Worm (Caenorhabditis elegans) whole organism, mixed stage, embryonic: ENCODE results near the gene T07D3.4.

Experiments
- M03D4.4 ChIP-seq: sonication (generic microtip); optimal IDR thresholded peaks from 2 replicates; lab custom pipeline; 2017; ENCODE audit warnings: mild to moderate bottlenecking, missing genetic modification characterization, missing compliant biosample characterization
- bed-3 ChIP-seq: fragments of 200-800 bp; sonication (Bioruptor generic); optimal IDR thresholded peaks from 3 replicates; lab custom pipeline; 2018; ENCODE audit warnings: mild to moderate bottlenecking, missing genetic modification characterization, moderate library complexity, missing compliant biosample characterization
- blmp-1 ChIP-seq: fragments of 150-350 bp; optimal IDR thresholded peaks from 2 replicates; lab custom pipeline; 2014; ENCODE audit warnings: missing biosample characterization, missing genetic modification characterization
- ceh-39 ChIP-seq: fragments of 150-350 bp; optimal IDR thresholded peaks from 2 replicates; lab custom pipeline; 2014; ENCODE audit warnings: missing biosample characterization, missing genetic modification characterization
- ceh-43 ChIP-seq: fragments of 200-800 bp; sonication (Bioruptor generic); optimal IDR thresholded peaks from 2 replicates; lab custom pipeline; 2018; ENCODE audit warnings: mild to moderate bottlenecking, missing genetic modification characterization, moderate library complexity, missing compliant biosample characterization
- ceh-83 ChIP-seq: fragments of 200-800 bp; sonication (Bioruptor generic); optimal IDR thresholded peaks from 2 replicates; lab custom pipeline; 2018; ENCODE audit warnings: mild to moderate bottlenecking, missing genetic modification characterization, missing compliant biosample characterization
- ces-1 ChIP-seq: fragments of 150-350 bp; optimal IDR thresholded peaks from 2 replicates; lab custom pipeline; 2014; ENCODE audit warnings: missing biosample characterization, missing genetic modification reagents, missing genetic modification characterization
- cnd-1 ChIP-seq: fragments of 200-800 bp; sonication (Bioruptor generic); optimal IDR thresholded peaks from 2 replicates; lab custom pipeline; 2018; ENCODE audit warnings: mild to moderate bottlenecking, missing genetic modification characterization, missing compliant biosample characterization
- drap-1 ChIP-seq: fragments of 200-800 bp; sonication (Bioruptor generic); optimal IDR thresholded peaks from 3 replicates; lab custom pipeline; 2018; ENCODE audit warnings: mild to moderate bottlenecking, missing genetic modification characterization, missing compliant biosample characterization
- elt-1 ChIP-seq: sonication (generic microtip); optimal IDR thresholded peaks from 2 replicates; lab custom pipeline; 2017; ENCODE audit warnings: missing genetic modification characterization, mild to moderate bottlenecking, missing compliant biosample characterization, antibody characterized with exemption, moderate library complexity, borderline replicate concordance; ENCODE audit not compliant: insufficient read depth
- elt-3 ChIP-seq: fragments of 150-350 bp; optimal IDR thresholded peaks from 2 replicates; lab custom pipeline; 2014; ENCODE audit warnings: missing biosample characterization, missing genetic modification characterization
- flh-1 ChIP-seq: fragments of 200-800 bp; sonication (Bioruptor generic); optimal IDR thresholded peaks from 2 replicates; lab custom pipeline; 2018; ENCODE audit warnings: mild to moderate bottlenecking, missing genetic modification characterization, moderate library complexity, missing compliant biosample characterization
- ham-2 ChIP-seq: fragments of 200-800 bp; sonication (Bioruptor generic); optimal IDR thresholded peaks from 2 replicates; lab custom pipeline; 2018; ENCODE audit warnings: mild to moderate bottlenecking, missing genetic modification characterization, missing compliant biosample characterization
- hlh-1 ChIP-seq: fragments of 150-350 bp; optimal IDR thresholded peaks from 2 replicates; lab custom pipeline; 2014; ENCODE audit warnings: missing biosample characterization, missing genetic modification reagents, missing genetic modification characterization
- lin-13 ChIP-seq: fragments of 150-350 bp; optimal IDR thresholded peaks from 2 replicates; lab custom pipeline; 2014; ENCODE audit warnings: missing biosample characterization, missing genetic modification characterization
- lin-32 ChIP-seq: fragments of 200-800 bp; sonication (Bioruptor generic); optimal IDR thresholded peaks from 2 replicates; lab custom pipeline; 2018; ENCODE audit warnings: mild to moderate bottlenecking, missing genetic modification characterization, missing compliant biosample characterization
- lsy-2 ChIP-seq: fragments of 150-350 bp; optimal IDR thresholded peaks from 2 replicates; lab custom pipeline; 2014; ENCODE audit warnings: missing biosample characterization, missing genetic modification characterization
- mab-5 ChIP-seq: fragments of 150-350 bp; optimal IDR thresholded peaks from 2 replicates; lab custom pipeline; 2014; ENCODE audit warnings: missing biosample characterization, missing genetic modification characterization
- mep-1 ChIP-seq: fragments of 150-350 bp; optimal IDR thresholded peaks from 2 replicates; lab custom pipeline; 2017; ENCODE audit warnings: missing biosample characterization, missing genetic modification reagents, missing genetic modification characterization, inconsistent platforms
- mls-2 ChIP-seq: sonication (generic microtip); optimal IDR thresholded peaks from 2 replicates; lab custom pipeline; 2016; ENCODE audit warnings: mild to moderate bottlenecking, missing genetic modification characterization, moderate library complexity, missing compliant biosample characterization
- nhr-12 ChIP-seq: fragments of 150-350 bp; optimal IDR thresholded peaks from 2 replicates; lab custom pipeline; 2014; ENCODE audit warnings: missing biosample characterization, missing genetic modification characterization
- nhr-2 ChIP-seq: fragments of 150-350 bp; optimal IDR thresholded peaks from 2 replicates; lab custom pipeline; 2014; ENCODE audit warnings: missing biosample characterization, missing genetic modification characterization
- nhr-237 ChIP-seq: fragments of 150-350 bp; optimal IDR thresholded peaks from 2 replicates; lab custom pipeline; 2014; ENCODE audit warnings: missing biosample characterization, missing genetic modification characterization
- nhr-28 ChIP-seq: fragments of 150-350 bp; optimal IDR thresholded peaks from 2 replicates; lab custom pipeline; 2014; ENCODE audit warnings: missing biosample characterization, missing genetic modification characterization
- nhr-76 ChIP-seq: sonication (generic microtip); optimal IDR thresholded peaks from 2 replicates; lab custom pipeline; 2017; ENCODE audit warnings: missing biosample characterization, missing genetic modification characterization
- pha-4 ChIP-seq: fragments of 150-350 bp; optimal IDR thresholded peaks from 2 replicates; lab custom pipeline; 2018; ENCODE audit warnings: missing biosample characterization, missing genetic modification reagents, missing genetic modification characterization
- sem-2 ChIP-seq: fragments of 200-800 bp; sonication (Bioruptor generic); optimal IDR thresholded peaks from 2 replicates; lab custom pipeline; 2018; ENCODE audit warnings: mild to moderate bottlenecking, missing genetic modification characterization, missing compliant biosample characterization
- snpc-4 ChIP-seq: fragments of 150-350 bp; optimal IDR thresholded peaks from 2 replicates; lab custom pipeline; 2014; ENCODE audit warnings: missing biosample characterization, missing genetic modification characterization
- sptf-1 ChIP-seq: sonication (generic microtip); optimal IDR thresholded peaks from 2 replicates; lab custom pipeline; 2017; ENCODE audit warnings: mild to moderate bottlenecking, missing genetic modification characterization, moderate library complexity, missing compliant biosample characterization
- tbx-8 ChIP-seq: fragments of 200-800 bp; sonication (Bioruptor generic); optimal IDR thresholded peaks from 2 replicates; lab custom pipeline; 2018; ENCODE audit warnings: mild to moderate bottlenecking, missing genetic modification characterization, moderate library complexity, missing compliant biosample characterization
- unc-120 ChIP-seq: sonication (generic microtip); optimal IDR thresholded peaks from 2 replicates; lab custom pipeline; 2017; ENCODE audit warnings: missing genetic modification characterization, missing compliant biosample characterization; ENCODE audit not compliant: poor library complexity, severe bottlenecking
- unc-39 ChIP-seq: fragments of 150-350 bp; optimal IDR thresholded peaks from 2 replicates; lab custom pipeline; 2014; ENCODE audit warnings: missing biosample characterization, missing genetic modification characterization
- unc-62 ChIP-seq: fragments of 150-350 bp; optimal IDR thresholded peaks from 2 replicates; lab custom pipeline; 2014; ENCODE audit warnings: missing biosample characterization, missing genetic modification reagents, missing genetic modification characterization
- zip-8 ChIP-seq: fragments of 150-350 bp; optimal IDR thresholded peaks from 2 replicates; lab custom pipeline; 2014; ENCODE audit warnings: missing biosample characterization, missing genetic modification characterization
- ztf-11 ChIP-seq: fragments of 150-350 bp; optimal IDR thresholded peaks from 2 replicates; lab custom pipeline; 2014; ENCODE audit warnings: missing biosample characterization, missing genetic modification characterization

Gene T07D3.4

ce11 chrII:868240-868864 is 19.8 kb upstream of the T07D3.4 start, which contains the start of gene fbxc-51:
TSS of gene fbxc-51 (plus strand) at chrII:868814.
- TF ChIP-seq sem-2 (no peak), mls-2 (tag; lab: Kevin White, UChicago) (no peak), nhr-12 (tag; lab: Kevin White, UChicago) (no peak), blmp-1 (tag; lab: Kevin White, UChicago) (no peak), unc-39 (no peak), lsy-2 (tag; lab: Kevin White, UChicago) (no peak), hlh-1 (tag; lab: Kevin White, UChicago) (no peak), lin-32 (peak; percentile 18), bed-3 (no peak), unc-62 (GFP tag; lab: Kevin White, UChicago) (no peak), unc-120 (tag; lab: Kevin White, UChicago) (no peak), M03D4.4 (tag; lab: Kevin White, UChicago) (no peak), tbx-8 (no peak), ztf-11 (tag; lab: Kevin White, UChicago) (no peak), drap-1 (GFP tag; lab: Kevin White, UChicago) (no peak), nhr-2 (peak; percentile 71), elt-1 (tag; lab: Kevin White, UChicago) (no peak), ham-2 (GFP tag; lab: Kevin White, UChicago) (no peak), ceh-83 (no peak), cnd-1 (tag; lab: Kevin White, UChicago) (peak; percentile 94), mep-1 (tag; lab: Kevin White, UChicago) (no peak), nhr-28 (tag; lab: Kevin White, UChicago) (no peak)

ce11 chrII:869316-869715 is 18.8 kb upstream of the T07D3.4 start:
- TF ChIP-seq hlh-1 (tag; lab: Kevin White, UChicago), result no peak

DNA sequence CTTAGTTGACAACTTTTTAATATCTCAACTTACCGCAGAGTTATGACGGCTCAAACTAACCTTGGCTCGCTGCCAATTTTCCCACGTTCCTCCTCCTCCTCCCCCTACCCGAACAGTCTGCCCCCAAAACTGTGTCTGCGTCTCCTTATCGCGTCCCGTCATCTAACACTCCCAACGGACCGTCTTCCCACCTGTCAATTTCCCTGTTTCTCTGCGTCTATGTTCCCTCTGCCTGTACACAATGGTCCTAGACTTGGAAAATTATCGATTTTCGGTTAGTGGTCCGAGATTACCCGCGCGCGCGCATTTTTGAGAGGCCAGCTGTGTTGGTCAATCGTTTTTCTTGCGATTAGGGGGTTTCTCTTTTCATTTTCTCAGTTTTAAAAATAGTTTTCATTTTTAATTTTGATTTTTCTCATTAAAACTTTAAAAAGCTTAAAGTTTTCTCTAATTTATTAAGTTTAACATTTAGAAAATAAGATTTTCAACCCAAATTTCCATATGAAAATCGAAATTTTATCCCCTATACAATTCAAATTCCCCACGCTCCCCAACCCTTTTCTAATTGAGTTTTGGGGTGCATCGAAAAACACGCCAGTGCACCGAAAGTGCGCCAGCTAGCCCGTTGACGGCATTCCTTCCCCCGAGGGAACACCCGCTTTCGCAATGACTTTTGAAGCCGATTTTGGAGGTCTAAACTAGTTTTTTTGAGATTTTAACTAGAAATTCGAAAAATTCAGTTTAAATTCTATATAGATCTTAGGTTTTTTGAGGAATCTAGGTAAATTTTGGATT is 14.9 kb upstream of the T07D3.4 start, which contains the start of gene alg-2:
Gene alg-2, plus strand, starts transcription at position 220 of the 795 bp plus-strand sequence.
- no peak for TF ChIP-seq blmp-1 (tag; lab: Kevin White, UChicago)
- TF ChIP-seq sptf-1 (tag; lab: Kevin White, UChicago), result peak; percentile 56
- TF ChIP-seq lsy-2 (tag; lab: Kevin White, UChicago), result no peak
- no peak for TF ChIP-seq mab-5 (tag; lab: Kevin White, UChicago)
- peak; percentile 96 for TF ChIP-seq ceh-39 (tag; lab: Kevin White, UChicago)
- TF ChIP-seq drap-1 (GFP tag; lab: Kevin White, UChicago), result no peak
- no peak for TF ChIP-seq nhr-76 (tag; lab: Kevin White, UChicago)
- no peak for TF ChIP-seq nhr-237 (tag; lab: Kevin White, UChicago)
- TF ChIP-seq nhr-28 (tag; lab: Kevin White, UChicago), result no peak
- no peak for TF ChIP-seq ztf-11 (tag; lab: Kevin White, UChicago)
- no peak for TF ChIP-seq bed-3
- peak; percentile 75 for TF ChIP-seq ces-1 (GFP tag; lab: Kevin White, UChicago)
- no peak for TF ChIP-seq mep-1 (tag; lab: Kevin White, UChicago)
- peak; percentile 48 for TF ChIP-seq unc-62 (GFP tag; lab: Kevin White, UChicago)
- peak; percentile 19 for TF ChIP-seq lin-13
- no peak for TF ChIP-seq zip-8 (tag; lab: Kevin White, UChicago)
- TF ChIP-seq ham-2 (GFP tag; lab: Kevin White, UChicago), result peak; percentile 63
- TF ChIP-seq sem-2, result no peak
- TF ChIP-seq unc-39, result no peak
- no peak for TF ChIP-seq M03D4.4 (tag; lab: Kevin White, UChicago)
- TF ChIP-seq hlh-1 (tag; lab: Kevin White, UChicago), result peak; percentile 32
- no peak for TF ChIP-seq nhr-12 (tag; lab: Kevin White, UChicago)
- TF ChIP-seq ceh-83, result no peak
- TF ChIP-seq unc-120 (tag; lab: Kevin White, UChicago), result peak; percentile 28
- TF ChIP-seq flh-1, result no peak
- TF ChIP-seq snpc-4 (tag; lab: Kevin White, UChicago), result no peak
- peak; percentile 71 for TF ChIP-seq nhr-2
- peak; percentile 93 for TF ChIP-seq elt-1 (tag; lab: Kevin White, UChicago)
- TF ChIP-seq cnd-1 (tag; lab: Kevin White, UChicago), result peak; percentile 76
- TF ChIP-seq lin-32, result peak; percentile 92
- no peak for TF ChIP-seq pha-4 (tag; lab: Kevin White, UChicago)
- no peak for TF ChIP-seq elt-3 (tag; lab: Kevin White, UChicago)
- TF ChIP-seq mls-2 (tag; lab: Kevin White, UChicago), result peak; percentile 27
- peak; percentile 43 for TF ChIP-seq ceh-43 (GFP tag; lab: Kevin White, UChicago)
- no peak for TF ChIP-seq tbx-8
